Worm (Caenorhabditis elegans): ENCODE data around the gene Y22D7AL.11.

Gene Y22D7AL.11

DNA sequence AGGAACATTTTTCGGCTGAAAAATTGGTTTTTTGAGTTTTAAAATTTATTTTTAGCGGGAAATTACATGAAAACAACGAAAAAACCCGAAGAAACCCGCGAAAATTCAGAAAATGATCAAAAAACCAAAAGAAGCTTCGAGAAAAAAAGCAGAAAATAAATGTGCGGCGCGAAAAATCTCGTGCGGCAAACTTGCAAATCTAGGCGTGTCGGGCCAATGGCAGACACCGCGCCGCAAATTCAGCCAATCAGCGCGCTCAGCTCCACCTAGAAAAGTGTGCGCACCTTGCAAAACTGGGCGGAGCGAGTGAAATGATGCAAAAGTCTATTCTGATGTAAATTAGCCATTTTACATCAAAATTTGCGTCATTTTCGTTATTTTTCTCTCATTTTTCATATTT, 15.3 kb downstream of the Y22D7AL.11 start, which contains the start of gene Y22D7AL.10 (continued):
- TF ChIP-seq lsy-2 (tag; optimal IDR thresholded peaks at IDR 0.05) (peak; percentile 98), snpc-4 (tag; optimal IDR thresholded peaks at IDR 0.05) (peak; percentile 61), sma-9 (GFP tag; optimal IDR thresholded peaks at IDR 0.05) (peak; percentile 96), sma-9 (tag; optimal IDR thresholded peaks at IDR 0.05) (no peak), nhr-129 (tag; optimal IDR thresholded peaks at IDR 0.05) (peak; percentile 99), skn-1 (tag; optimal IDR thresholded peaks at IDR 0.05) (peak; percentile 85), blmp-1 (tag; optimal IDR thresholded peaks at IDR 0.05; ENCODE audit: insufficient read depth) (peak; percentile 84), nhr-77 (tag; optimal IDR thresholded peaks at IDR 0.05) (peak; percentile 82), sem-4 (tag; optimal IDR thresholded peaks at IDR 0.05) (peak; percentile 97), nhr-6 (tag; optimal IDR thresholded peaks at IDR 0.05) (peak; percentile 93), unc-55 (GFP tag; optimal IDR thresholded peaks at IDR 0.05) (peak; percentile 99), dmd-4 (tag; optimal IDR thresholded peaks at IDR 0.05) (peak; percentile 70), mab-5 (tag; optimal IDR thresholded peaks at IDR 0.05) (peak; percentile 97), nhr-23 (tag; optimal IDR thresholded peaks at IDR 0.05) (no peak), sma-3 (GFP tag; optimal IDR thresholded peaks at IDR 0.05) (peak; percentile 99), lin-13 (GFP tag; optimal IDR thresholded peaks at IDR 0.05) (peak; percentile 98), ZK546.5 (tag; optimal IDR thresholded peaks at IDR 0.05) (peak; percentile 82), unc-39 (tag; optimal IDR thresholded peaks at IDR 0.05) (no peak), ceh-82 (tag; optimal IDR thresholded peaks at IDR 0.05) (peak; percentile 84)

ce11 chrIII:1618312-1618711, 15.9 kb downstream of the Y22D7AL.11 start:
- TF ChIP-seq peb-1 (tag; optimal IDR thresholded peaks at IDR 0.05) (no peak), sem-4 (tag; optimal IDR thresholded peaks at IDR 0.05) (no peak), nhr-11 (tag; optimal IDR thresholded peaks at IDR 0.05) (no peak), lsy-2 (tag; optimal IDR thresholded peaks at IDR 0.05) (no peak), lin-39 (tag; optimal IDR thresholded peaks at IDR 0.05) (no peak), mdl-1 (tag; optimal IDR thresholded peaks at IDR 0.05) (no peak), nhr-10 (tag; optimal IDR thresholded peaks at IDR 0.05) (no peak), ceh-82 (tag; optimal IDR thresholded peaks at IDR 0.05) (no peak), elt-3 (tag; optimal IDR thresholded peaks at IDR 0.05) (no peak), sma-9 (GFP tag; optimal IDR thresholded peaks at IDR 0.05) (no peak), sma-9 (tag; optimal IDR thresholded peaks at IDR 0.05) (no peak), lin-13 (GFP tag; optimal IDR thresholded peaks at IDR 0.05) (no peak), alr-1 (tag; optimal IDR thresholded peaks at IDR 0.05) (no peak), ztf-11 (tag; optimal IDR thresholded peaks at IDR 0.05) (no peak)

DNA sequence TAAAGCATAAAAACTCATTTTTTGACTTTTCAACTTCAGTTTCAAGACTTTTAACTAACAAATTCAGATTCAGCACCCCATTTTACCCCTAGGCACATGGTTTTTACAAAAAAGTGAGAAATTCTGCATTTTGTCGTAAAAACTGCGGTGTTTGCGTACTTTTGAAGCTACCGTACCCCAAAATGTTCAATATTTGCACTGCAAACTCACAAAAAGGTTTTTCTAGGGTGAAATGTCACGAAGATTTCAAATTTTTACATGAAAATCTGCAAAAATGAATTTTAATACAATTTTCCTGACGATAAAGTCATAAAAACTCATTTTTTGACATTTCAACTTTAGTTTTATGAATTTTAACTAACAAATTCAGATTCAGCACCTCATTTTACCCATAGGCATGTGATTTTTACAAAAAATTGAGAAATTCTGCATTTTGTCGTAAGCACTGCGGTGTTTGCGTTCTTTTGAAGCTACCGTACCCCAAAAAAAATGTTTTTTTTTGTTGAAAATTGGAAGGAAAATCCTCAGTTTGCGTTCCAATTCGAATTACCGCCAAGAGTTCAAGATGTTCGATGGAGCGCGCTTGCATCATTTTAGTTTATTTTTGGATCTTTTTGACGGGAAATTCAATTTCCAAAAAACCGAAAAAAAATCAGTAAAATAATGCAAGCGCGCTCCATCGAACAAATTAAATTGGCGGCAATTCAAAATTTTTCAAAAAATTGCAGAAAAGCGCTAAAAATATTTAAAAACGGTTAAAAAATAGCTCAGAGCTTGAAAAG, 17.7 kb downstream of the Y22D7AL.11 start:
- TF ChIP-seq mab-5 (tag; optimal IDR thresholded peaks at IDR 0.05) (no peak), lin-13 (GFP tag; optimal IDR thresholded peaks at IDR 0.05) (peak; percentile 77), lsy-2 (tag; optimal IDR thresholded peaks at IDR 0.05) (peak; percentile 52 to 86), nhr-129 (tag; optimal IDR thresholded peaks at IDR 0.05) (no peak), nhr-25 (tag; optimal IDR thresholded peaks at IDR 0.05) (peak; percentile 45), ama-1 (optimal IDR thresholded peaks at IDR 0.05) (peak; percentile 84), Y55F3AM.14 (GFP tag; optimal IDR thresholded peaks at IDR 0.05) (peak; percentile 49), gmeb-1 (tag; optimal IDR thresholded peaks at IDR 0.05) (peak; percentile 47), F13H6.1 (tag; optimal IDR thresholded peaks at IDR 0.05) (peak; percentile 20), sma-3 (GFP tag; optimal IDR thresholded peaks at IDR 0.05) (peak; percentile 26), nhr-23 (tag; optimal IDR thresholded peaks at IDR 0.05) (no peak), sem-4 (tag; optimal IDR thresholded peaks at IDR 0.05) (no peak), ztf-4 (tag; optimal IDR thresholded peaks at IDR 0.05) (peak; percentile 82), ceh-82 (tag; optimal IDR thresholded peaks at IDR 0.05) (no peak), C34F6.9 (tag; optimal IDR thresholded peaks at IDR 0.05) (peak; percentile 18)

DNA sequence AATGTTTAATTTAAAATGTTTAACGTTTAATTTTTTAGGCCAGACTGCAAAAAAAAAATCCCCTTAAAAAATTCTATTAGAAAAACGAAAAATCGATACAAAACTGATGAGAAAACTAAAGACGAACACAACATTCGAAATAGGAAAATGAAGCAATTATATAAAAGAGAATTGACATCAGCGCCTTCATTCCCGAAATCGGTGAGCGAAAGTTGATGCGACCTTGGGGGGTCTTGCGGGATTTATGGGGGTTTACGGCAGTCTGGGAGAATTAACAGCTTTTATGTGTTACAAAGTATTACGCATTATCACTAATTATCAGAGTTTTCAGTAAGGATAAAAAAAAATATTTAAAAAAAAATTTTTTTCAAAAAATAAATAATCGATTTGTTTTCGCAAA, 19.8 kb downstream of the Y22D7AL.11 start:
- TF ChIP-seq nhr-25 (tag; optimal IDR thresholded peaks at IDR 0.05) (no peak), blmp-1 (tag; optimal IDR thresholded peaks at IDR 0.05; ENCODE audit: insufficient read depth) (peak; percentile 35)

DNA sequence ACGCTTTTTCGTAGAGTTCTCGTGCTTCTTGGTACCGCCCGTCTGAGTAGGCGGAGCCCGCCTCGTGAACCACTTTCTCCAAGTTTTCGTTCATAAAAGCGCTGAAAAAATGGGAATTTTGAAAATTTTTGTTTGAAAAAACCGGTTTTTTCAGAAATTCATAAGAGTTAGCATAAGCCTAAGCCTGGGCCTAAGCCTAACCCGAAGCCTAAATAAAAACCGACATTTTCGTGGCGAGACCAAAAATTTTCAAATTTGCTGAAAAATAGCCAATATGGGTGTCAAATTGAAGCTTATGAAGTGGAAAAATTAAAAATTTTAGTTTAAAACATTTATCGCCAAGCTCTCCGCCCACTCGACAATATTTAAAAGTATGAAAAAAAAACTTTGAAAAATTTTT, 20.2 kb downstream of the Y22D7AL.11 start, which contains the start of gene Y22D7AL.9:
Gene Y22D7AL.9, minus strand, starts transcription at position 101 of the 400 bp plus-strand sequence.
- TF ChIP-seq C34F6.9 (tag; optimal IDR thresholded peaks at IDR 0.05) (no peak), lin-11 (tag; optimal IDR thresholded peaks at IDR 0.05) (no peak), fos-1 (tag; optimal IDR thresholded peaks at IDR 0.05) (no peak)
